Worm (Caenorhabditis elegans) whole organism, L2 larva: ENCODE data around the gene K04C1.3.

Experiments
- alr-1 ChIP-seq: fragments of 150-350 bp; optimal IDR thresholded peaks from 2 replicates; lab custom pipeline; 2014; ENCODE audit warnings: missing biosample characterization, missing genetic modification characterization
- sma-9 ChIP-seq, 2 experiments: fragments of 150-350 bp in 1 of 2; sonication (generic microtip) in 1 of 2; optimal IDR thresholded peaks; 2 replicates each; lab custom pipeline; 2014 to 2016; ENCODE audit warnings: missing genetic modification characterization in 2 of 2, mild to moderate bottlenecking in 1 of 2, missing biosample characterization in 1 of 2, missing compliant biosample characterization in 1 of 2, missing genetic modification reagents in 1 of 2, moderate library complexity in 1 of 2
- unc-62 ChIP-seq: fragments of 150-350 bp; optimal IDR thresholded peaks from 2 replicates; lab custom pipeline; 2014; ENCODE audit warnings: missing biosample characterization, missing genetic modification reagents, missing genetic modification characterization

DNA sequence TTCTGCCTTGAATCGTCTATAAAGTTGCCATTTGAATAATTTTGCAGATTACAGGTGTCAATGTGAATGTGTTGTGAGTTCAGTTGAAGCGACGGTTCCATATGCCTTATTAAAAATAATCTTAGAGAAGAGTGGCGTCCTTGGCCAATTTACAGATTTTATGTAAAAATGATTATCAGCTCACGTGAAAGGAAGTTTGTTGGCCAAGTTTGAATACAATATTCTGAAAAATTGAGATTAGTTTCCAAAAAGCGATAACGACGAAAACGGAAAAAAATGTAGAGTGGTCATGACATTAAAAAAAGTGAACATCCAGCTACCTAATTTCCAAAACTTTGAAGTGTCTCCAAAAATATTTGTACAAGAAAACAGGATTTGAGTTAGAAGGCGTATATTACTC, 11.8 kb upstream of the K04C1.3 start, which contains the start of gene E02H4.5:
- TF ChIP-seq sma-9 (GFP tag; optimal IDR thresholded peaks at IDR 0.05; lab: Kevin White, UChicago) (no peak), sma-9 (tag; optimal IDR thresholded peaks at IDR 0.05; lab: Kevin White, UChicago) (no peak), unc-62 (GFP tag; lab: Kevin White, UChicago) (no peak), alr-1 (no peak)
